Fruit fly (Drosophila melanogaster) S2 (cell line): ENCODE results near the gene bsh.

Experiments
- CG8478 ChIP-seq: fragments of >200 bp; optimal IDR thresholded peaks from 2 replicates; lab custom pipeline; 2018
- CTCF ChIP-seq, 2 experiments: fragments of >200 bp; optimal IDR thresholded peaks; 2 replicates each; lab custom pipeline; 2018

DNA sequence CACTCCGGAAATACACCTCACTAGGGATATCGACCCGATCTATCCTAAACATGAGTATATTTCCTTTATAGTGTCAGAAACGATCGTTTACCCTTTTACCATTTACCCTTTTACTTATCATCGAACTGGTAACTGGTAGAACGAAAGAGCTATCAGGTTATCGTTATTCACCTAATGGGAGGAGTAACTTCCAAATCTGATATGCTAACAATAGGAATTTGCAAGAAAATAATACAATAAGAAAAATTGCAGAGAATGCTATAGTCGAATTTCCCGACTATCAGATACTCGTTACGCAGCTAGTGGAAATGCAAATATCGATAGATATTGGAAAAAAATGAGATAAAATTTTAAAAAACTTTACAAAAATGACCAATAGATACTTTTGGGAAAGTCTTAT is 5.4 kb upstream of the bsh start:
- TF ChIP-seq CG8478 (no peak), CTCF (optimal IDR thresholded peaks at IDR 0.05; lab: Kevin White, UChicago) (no peak)
